Worm (Caenorhabditis elegans): ENCODE measurements around the gene Y53F4B.12.

Y53F4B.12 gene

ce11 chrII:15005118-15005517, 13.9 kb upstream of the Y53F4B.12 start:
- TF ChIP-seq cebp-2 (GFP tag; IDR thresholded peaks at IDR 0.05) (0 out of 2 replicates have a peak, but pooled peaks have one; percentile 23), zfh-2 (GFP tag; conservative IDR thresholded peaks at IDR 0.05) (peak; percentile 82), ztf-28 (GFP tag; IDR thresholded peaks at IDR 0.05) (0 out of 2 replicates have a peak, but pooled peaks have one; percentile 48), egrh-3 (GFP tag; IDR thresholded peaks at IDR 0.05) (peak; percentile 27; the same call in 1 of the 2 replicates), F57C9.4 (tag; optimal IDR thresholded peaks at IDR 0.05) (no peak)

ce11 chrII:15008481-15009057, 10.5 kb upstream of the Y53F4B.12 start:
- TF ChIP-seq egrh-3 (GFP tag; IDR thresholded peaks at IDR 0.05) (peak; percentile 18; the same call in 1 of the 2 replicates), ekl-4 (GFP tag; IDR thresholded peaks at IDR 0.05) (no peak), nhr-80 (tag; optimal IDR thresholded peaks at IDR 0.05) (no peak), lin-26 (GFP tag; IDR thresholded peaks at IDR 0.05) (0 out of 2 replicates have a peak, but pooled peaks have one; percentile 21), lin-40 (tag; optimal IDR thresholded peaks at IDR 0.05) (no peak), zfh-2 (GFP tag; conservative IDR thresholded peaks at IDR 0.05) (peak; percentile 34; the same call in 1 of the 2 replicates)

DNA sequence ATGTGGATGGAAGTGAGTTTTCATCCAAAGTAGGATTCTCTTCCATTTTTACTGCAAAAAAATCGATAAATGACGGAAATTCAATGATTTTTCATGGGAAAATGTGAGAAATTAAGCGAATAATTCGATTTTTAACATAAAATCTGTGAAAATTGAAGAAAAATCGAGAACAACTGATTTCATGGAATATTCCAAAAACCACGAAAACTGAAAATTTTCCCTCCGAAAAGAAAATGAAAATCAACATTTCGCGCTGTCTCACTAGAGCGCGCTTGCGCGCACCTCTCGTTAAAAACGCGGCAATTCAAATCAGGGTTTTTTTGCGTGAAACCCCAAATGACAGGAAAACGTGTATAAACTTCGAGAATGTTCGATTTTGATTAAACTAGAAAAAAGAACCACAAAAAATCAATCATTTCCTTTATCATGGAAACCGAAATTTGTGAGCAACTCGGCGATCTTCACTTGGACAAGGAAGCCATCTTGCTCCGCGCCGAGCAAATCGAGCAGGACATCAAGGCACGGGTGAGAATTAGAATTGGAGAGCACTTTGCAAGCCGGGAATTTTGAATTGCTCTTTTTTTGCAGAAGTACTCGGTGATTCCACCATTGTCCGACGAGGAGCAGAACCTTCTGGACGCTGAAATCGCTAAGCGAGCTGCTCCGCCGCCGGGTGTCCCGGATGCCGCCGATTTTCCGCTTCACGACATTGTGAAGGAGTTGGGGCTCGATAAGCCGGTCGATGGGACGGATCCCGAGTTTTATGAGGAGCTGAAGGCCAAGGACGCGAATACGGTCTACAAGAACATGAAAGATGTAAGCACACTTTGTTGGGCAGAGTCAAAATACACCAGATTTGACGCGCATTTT, 8.4 kb upstream of the Y53F4B.12 start, which contains the start of the genes Y53F4B.9 and Y53F4B.11:
Gene Y53F4B.9 (minus strand): TSS at position 51 of the 870 bp plus-strand sequence.
Gene Y53F4B.11 (plus strand): TSS at position 383 of the 870 bp plus-strand sequence.
- TF ChIP-seq ztf-18 (tag; optimal IDR thresholded peaks at IDR 0.05) (no peak), F33H1.4 (GFP tag; IDR thresholded peaks at IDR 0.05) (peak; percentile 88), nfya-2 (GFP tag; IDR thresholded peaks at IDR 0.05) (no peak), zfh-2 (GFP tag; conservative IDR thresholded peaks at IDR 0.05) (peak; percentile 66; the same call in 1 of the 2 replicates), F52B5.7 (tag; optimal IDR thresholded peaks at IDR 0.05) (no peak), ztf-25 (GFP tag; IDR thresholded peaks at IDR 0.05) (0 out of 2 replicates have a peak, but pooled peaks have one; percentile 31), akir-1 (GFP tag; optimal IDR thresholded peaks at IDR 0.05) (no peak), Y53G8AR.9 (GFP tag; conservative IDR thresholded peaks at IDR 0.05) (peak; percentile 90), rcor-1 (GFP tag; IDR thresholded peaks at IDR 0.05) (peak; percentile 83), lsy-27 (tag; optimal IDR thresholded peaks at IDR 0.05; ENCODE audit: borderline replicate concordance, insufficient read depth) (no peak), F57C9.4 (tag; optimal IDR thresholded peaks at IDR 0.05) (no peak), nfya-1 (tag; optimal IDR thresholded peaks at IDR 0.05; ENCODE audit: borderline replicate concordance, insufficient read depth) (no peak), B0019.2 (GFP tag; conservative IDR thresholded peaks at IDR 0.05) (peak; percentile 95), fkh-3 (tag; optimal IDR thresholded peaks at IDR 0.05) (no peak), bed-2 (GFP tag; IDR thresholded peaks at IDR 0.05) (0 out of 2 replicates have a peak, but pooled peaks have one; percentile 49), madf-6 (GFP tag; IDR thresholded peaks at IDR 0.05) (peak; percentile 99), nhr-120 (GFP tag; IDR thresholded peaks at IDR 0.05) (no peak), Y95B8A.8 (GFP tag; IDR thresholded peaks at IDR 0.05) (peak; percentile 94), D2030.7 (GFP tag; IDR thresholded peaks at IDR 0.05) (peak; percentile 99), dox-1 (GFP tag; IDR thresholded peaks at IDR 0.05) (peak; percentile 95), attf-5 (GFP tag; optimal IDR thresholded peaks at IDR 0.05) (peak; percentile 2), gei-17 (GFP tag; optimal IDR thresholded peaks at IDR 0.05) (no peak), die-1 (tag; optimal IDR thresholded peaks at IDR 0.05) (no peak), ets-4 (GFP tag; optimal IDR thresholded peaks at IDR 0.05) (no peak), athp-1 (tag; optimal IDR thresholded peaks at IDR 0.05) (peak; percentile 69), tbp1 (GFP tag; optimal IDR thresholded peaks at IDR 0.05) (peak; percentile 71), atf-7 (tag; optimal IDR thresholded peaks at IDR 0.05) (no peak), Y53F4B.3 (GFP tag; IDR thresholded peaks at IDR 0.05) (no peak), ceh-100 (GFP tag; IDR thresholded peaks at IDR 0.05) (peak; percentile 88), lsl-1 (GFP tag; optimal IDR thresholded peaks at IDR 0.05) (peak; percentile 85), unc-62 (GFP tag; optimal IDR thresholded peaks at IDR 0.05) (no peak), sdz-38 (tag; optimal IDR thresholded peaks at IDR 0.05) (no peak), aptf-3 (GFP tag; IDR thresholded peaks at IDR 0.05) (no peak), ztf-3 (GFP tag; optimal IDR thresholded peaks at IDR 0.05) (no peak), T26A5.8 (tag; optimal IDR thresholded peaks at IDR 0.05) (no peak)
